Worm (Caenorhabditis elegans): ENCODE measurements around the gene rab-14.

DNA sequence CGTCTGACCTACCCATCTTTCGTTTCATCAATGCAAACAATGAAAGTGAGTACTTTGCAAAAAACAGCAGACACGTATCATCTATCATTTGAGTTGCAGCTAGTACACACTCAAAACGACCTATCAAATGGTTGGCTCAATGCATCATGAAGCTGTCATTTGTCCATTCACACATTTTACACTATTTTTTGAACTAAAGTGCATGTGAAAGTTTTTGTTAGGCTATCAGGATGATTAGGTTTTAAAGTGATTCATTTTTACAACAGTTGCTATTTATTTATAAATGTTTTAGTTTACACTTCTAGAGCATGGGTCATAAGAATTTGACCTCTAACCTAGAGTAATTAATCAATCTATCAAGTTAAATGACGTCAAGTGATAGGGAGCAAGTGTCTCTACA, 6.5 kb downstream of the rab-14 start:
- TF ChIP-seq pag-3 (tag; optimal IDR thresholded peaks at IDR 0.05; ENCODE audit: borderline replicate concordance), result no peak
- TF ChIP-seq sox-4 (tag; optimal IDR thresholded peaks at IDR 0.05), result no peak
- TF ChIP-seq ceh-31 (tag; optimal IDR thresholded peaks at IDR 0.05), result no peak
- no peak for TF ChIP-seq pha-4 (tag; optimal IDR thresholded peaks at IDR 0.05)
- TF ChIP-seq fkh-10 (GFP tag; optimal IDR thresholded peaks at IDR 0.05), result no peak
